Worm (Caenorhabditis elegans) whole organism, L4 larva: Measurements from ENCODE around the gene col-90.

Experiments
- ceh-20 ChIP-seq: fragments of 200-800 bp; sonication (Bioruptor generic); IDR thresholded peaks from 2 replicates; pipeline ENCODE4 v1.3.6; 2022; ENCODE audit warnings: missing genetic modification reagents, missing genetic modification characterization, missing compliant biosample characterization
- gei-8 ChIP-seq: fragments of 200-800 bp; sonication (Bioruptor generic); optimal IDR thresholded peaks from 2 replicates; lab custom pipeline; 2018; ENCODE audit warnings: mild to moderate bottlenecking, missing genetic modification characterization, missing compliant biosample characterization
- lin-1 ChIP-seq: fragments of 200-800 bp; sonication (Bioruptor generic); IDR thresholded peaks from 2 replicates; pipeline ENCODE4 v1.3.6; 2022; ENCODE audit warnings: missing genetic modification reagents, missing genetic modification characterization, missing compliant biosample characterization
- lin-13 ChIP-seq: fragments of 150-350 bp; optimal IDR thresholded peaks from 2 replicates; lab custom pipeline; 2014; ENCODE audit warnings: missing biosample characterization, missing genetic modification reagents, missing genetic modification characterization
- lin-38 ChIP-seq: fragments of 200-800 bp; sonication (Bioruptor generic); IDR thresholded peaks from 2 replicates; pipeline ENCODE4 v1.3.6; 2022; ENCODE audit warnings: missing genetic modification reagents, missing genetic modification characterization, missing compliant biosample characterization
- nhr-25 ChIP-seq: sonication (generic microtip); optimal IDR thresholded peaks from 2 replicates; lab custom pipeline; 2017; ENCODE audit warnings: missing genetic modification characterization, mild to moderate bottlenecking, missing compliant biosample characterization, antibody characterized with exemption, moderate library complexity, borderline replicate concordance; ENCODE audit not compliant: insufficient read depth
- pqm-1 ChIP-seq: sonication (generic microtip); optimal IDR thresholded peaks from 2 replicates; lab custom pipeline; 2017; ENCODE audit warnings: missing biosample characterization, missing genetic modification characterization
- rbr-2 ChIP-seq: sonication (generic microtip); optimal IDR thresholded peaks from 2 replicates; lab custom pipeline; 2016; ENCODE audit warnings: missing genotype, missing genetic modification characterization, missing compliant biosample characterization
- snpc-4 ChIP-seq: fragments of 150-350 bp; optimal IDR thresholded peaks from 2 replicates; lab custom pipeline; 2014; ENCODE audit warnings: missing biosample characterization, missing genetic modification characterization
- tra-1 ChIP-seq: fragments of 200-800 bp; sonication (Bioruptor generic); IDR thresholded peaks from 2 replicates; pipeline ENCODE4 v1.3.6; 2022; ENCODE audit warnings: missing genetic modification reagents, missing genetic modification characterization, missing compliant biosample characterization
- unc-130 ChIP-seq: sonication (generic microtip); optimal IDR thresholded peaks from 2 replicates; lab custom pipeline; 2016; ENCODE audit warnings: missing genetic modification reagents, missing genetic modification characterization, missing compliant biosample characterization
- unc-39 ChIP-seq: sonication (generic microtip); optimal IDR thresholded peaks from 2 replicates; lab custom pipeline; 2017; ENCODE audit warnings: missing biosample characterization, missing genetic modification characterization
- zip-2 ChIP-seq: fragments of 150-350 bp; optimal IDR thresholded peaks from 2 replicates; lab custom pipeline; 2014; ENCODE audit warnings: missing biosample characterization, missing genetic modification characterization
- ztf-11 ChIP-seq: fragments of 150-350 bp; optimal IDR thresholded peaks from 2 replicates; lab custom pipeline; 2014; ENCODE audit warnings: missing biosample characterization, missing genetic modification characterization

ce11 chrIII:7919823-7920222 lies 28.8 kb upstream of the col-90 start, which contains the start of gene C29E4.14:
- no peak for TF ChIP-seq ceh-20
- no peak for TF ChIP-seq snpc-4
- TF ChIP-seq unc-39 = no peak
- TF ChIP-seq rbr-2 (tag; lab: Kevin White, UChicago) = no peak
- TF ChIP-seq nhr-25 (tag; lab: Kevin White, UChicago) = no peak
- TF ChIP-seq unc-130 = no peak
- no peak for TF ChIP-seq tra-1 (GFP tag; lab: Robert Waterston, UW)
- no peak for TF ChIP-seq ztf-11 (tag; lab: Kevin White, UChicago)
- no peak for TF ChIP-seq lin-1
- no peak for TF ChIP-seq zip-2 (tag; lab: Kevin White, UChicago)
- TF ChIP-seq gei-8 = no peak
- TF ChIP-seq lin-38 (GFP tag; lab: Robert Waterston, UW) = no peak
- no peak for TF ChIP-seq pqm-1 (tag; lab: Kevin White, UChicago)
- TF ChIP-seq lin-13 (GFP tag; lab: Kevin White, UChicago) = no peak
